Worm (Caenorhabditis elegans): ENCODE data around the gene Y50D4A.1.

Gene Y50D4A.1

ce11 chrV:1220509-1220908 is 12.8 kb downstream of the Y50D4A.1 start, which contains the start of gene Y50D4A.10:
Gene Y50D4A.10, minus strand, starts transcription at chrV:1220565.
- TF ChIP-seq nhr-23 (tag; optimal IDR thresholded peaks at IDR 0.05) (no peak), mdl-1 (tag; optimal IDR thresholded peaks at IDR 0.05) (no peak), nhr-67 (tag; optimal IDR thresholded peaks at IDR 0.05) (no peak), nhr-76 (tag; optimal IDR thresholded peaks at IDR 0.05) (no peak), lin-39 (tag; optimal IDR thresholded peaks at IDR 0.05) (no peak), hmg-11 (tag; optimal IDR thresholded peaks at IDR 0.05) (no peak), ztf-4 (tag; optimal IDR thresholded peaks at IDR 0.05) (no peak), snpc-4 (tag; optimal IDR thresholded peaks at IDR 0.05) (no peak)

DNA sequence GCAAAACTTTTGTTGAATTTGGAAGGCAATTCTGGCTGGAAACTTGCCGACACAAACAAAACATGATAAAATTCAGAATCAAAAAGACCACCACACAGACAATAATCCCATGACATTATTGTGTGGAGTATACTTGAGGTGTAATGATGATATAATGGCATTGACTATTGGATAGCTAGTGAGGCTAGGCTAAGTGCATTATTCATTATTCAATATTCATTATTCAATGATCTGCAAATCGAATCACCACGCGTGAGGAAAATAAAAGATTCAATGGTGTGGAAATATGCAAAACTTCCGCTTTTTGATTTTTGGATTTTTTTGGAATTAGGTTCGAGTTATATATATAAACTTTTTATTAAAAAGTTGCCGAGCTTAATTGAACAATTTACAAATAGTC is 15.9 kb downstream of the Y50D4A.1 start:
- TF ChIP-seq pqm-1 (tag; optimal IDR thresholded peaks at IDR 0.05) (no peak), tbx-2 (tag; optimal IDR thresholded peaks at IDR 0.05) (no peak), nhr-237 (tag; optimal IDR thresholded peaks at IDR 0.05) (no peak), nhr-67 (tag; optimal IDR thresholded peaks at IDR 0.05) (no peak), fkh-2 (tag; optimal IDR thresholded peaks at IDR 0.05) (no peak), ama-1 (optimal IDR thresholded peaks at IDR 0.05) (no peak), elt-3 (tag; optimal IDR thresholded peaks at IDR 0.05) (no peak), ceh-9 (tag; optimal IDR thresholded peaks at IDR 0.05) (no peak), fkh-10 (GFP tag; optimal IDR thresholded peaks at IDR 0.05) (no peak), daf-12 (tag; optimal IDR thresholded peaks at IDR 0.05) (no peak), nhr-12 (tag; optimal IDR thresholded peaks at IDR 0.05) (no peak), lin-15B (tag; optimal IDR thresholded peaks at IDR 0.05) (no peak), unc-39 (tag; optimal IDR thresholded peaks at IDR 0.05) (no peak), pha-4 (tag; optimal IDR thresholded peaks at IDR 0.05) (no peak)

ce11 chrV:1226239-1226638 is 18.6 kb downstream of the Y50D4A.1 start:
- TF ChIP-seq daf-12 (tag; optimal IDR thresholded peaks at IDR 0.05) (no peak), nhr-23 (tag; optimal IDR thresholded peaks at IDR 0.05) (no peak), jun-1 (tag; optimal IDR thresholded peaks at IDR 0.05) (no peak), skn-1 (tag; optimal IDR thresholded peaks at IDR 0.05) (no peak), mdl-1 (tag; optimal IDR thresholded peaks at IDR 0.05) (no peak), nhr-25 (tag; optimal IDR thresholded peaks at IDR 0.05) (no peak), fkh-10 (GFP tag; optimal IDR thresholded peaks at IDR 0.05) (no peak), sea-2 (GFP tag; optimal IDR thresholded peaks at IDR 0.05) (no peak)

- peak; percentile 79 for TF ChIP-seq lin-39 (tag; optimal IDR thresholded peaks at IDR 0.05)
- TF ChIP-seq tbx-2 (tag; optimal IDR thresholded peaks at IDR 0.05), result no peak
Observed at ce11 chrV:1227756-1228665, 20.3 kb downstream of the Y50D4A.1 start.

- TF ChIP-seq lin-39 (tag; optimal IDR thresholded peaks at IDR 0.05), result peak; percentile 67
- TF ChIP-seq pqm-1 (tag; optimal IDR thresholded peaks at IDR 0.05), result no peak
- TF ChIP-seq nhr-43 (tag; optimal IDR thresholded peaks at IDR 0.05; ENCODE audit: poor library complexity, severe bottlenecking), result no peak
- no peak for TF ChIP-seq daf-12 (tag; optimal IDR thresholded peaks at IDR 0.05)
Observed at ce11 chrV:1228884-1229662, 21.4 kb downstream of the Y50D4A.1 start.

DNA sequence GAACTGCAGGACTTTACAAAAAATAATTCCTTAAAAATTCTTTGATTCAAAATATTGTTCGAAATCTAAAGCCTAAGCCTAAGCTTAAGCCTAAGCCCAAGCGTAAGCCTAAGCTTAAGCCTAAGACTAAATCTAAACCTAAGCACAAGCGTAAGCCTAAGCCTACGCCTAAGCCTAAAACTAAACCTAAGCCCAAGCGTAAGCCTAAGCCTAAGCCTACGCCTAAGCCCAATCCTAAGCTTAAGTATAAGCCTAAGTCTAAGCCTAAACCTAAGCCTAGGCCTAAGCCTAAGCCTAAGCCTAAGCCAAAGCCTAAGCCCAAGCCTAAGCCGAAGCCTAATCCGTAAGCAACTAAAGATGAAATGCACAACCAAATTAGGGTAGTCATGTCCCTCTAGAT is 22.9 kb downstream of the Y50D4A.1 start:
- TF ChIP-seq lsy-12 (tag; optimal IDR thresholded peaks at IDR 0.05) (no peak), ceh-9 (tag; optimal IDR thresholded peaks at IDR 0.05) (no peak), elt-2 (tag; optimal IDR thresholded peaks at IDR 0.05) (no peak), pha-4 (tag; optimal IDR thresholded peaks at IDR 0.05) (no peak), ama-1 (optimal IDR thresholded peaks at IDR 0.05) (no peak)
